Worm (Caenorhabditis elegans) whole organism, L3 larva: ENCODE measurements around the gene marc-2.

Experiments used
- R02D3.7 ChIP-seq: fragments of 150-350 bp; optimal IDR thresholded peaks from 2 replicates; lab custom pipeline; 2014; ENCODE audit warnings: missing biosample characterization, missing genetic modification characterization
- ama-1 ChIP-seq: fragments of 150-350 bp; optimal IDR thresholded peaks from 2 replicates; lab custom pipeline; 2018
- ceh-82 ChIP-seq: fragments of 150-350 bp; optimal IDR thresholded peaks from 2 replicates; lab custom pipeline; 2014; ENCODE audit warnings: missing biosample characterization, missing genetic modification characterization
- egl-27 ChIP-seq: sonication (generic microtip); optimal IDR thresholded peaks from 4 replicates; lab custom pipeline; 2017; ENCODE audit warnings: missing biosample characterization, missing genetic modification reagents, missing genetic modification characterization
- elt-3 ChIP-seq, 3 experiments: fragments of 150-350 bp in 1 of 3; sonication (generic microtip) in 2 of 3; optimal IDR thresholded peaks; 2 replicates in 2 of 3; 4 replicates in 1 of 3; lab custom pipeline; 2014 to 2017; ENCODE audit warnings: missing biosample characterization in 3 of 3, missing genetic modification characterization in 3 of 3
- fkh-10 ChIP-seq: sonication (generic microtip); optimal IDR thresholded peaks from 2 replicates; lab custom pipeline; 2017; ENCODE audit warnings: missing biosample characterization, missing genetic modification reagents, missing genetic modification characterization
- jun-1 ChIP-seq: fragments of 150-350 bp; optimal IDR thresholded peaks from 2 replicates; lab custom pipeline; 2014; ENCODE audit warnings: missing biosample characterization, missing genetic modification reagents, missing genetic modification characterization
- nhr-25 ChIP-seq: sonication (generic microtip); optimal IDR thresholded peaks from 2 replicates; lab custom pipeline; 2017; ENCODE audit warnings: missing biosample characterization, missing genetic modification characterization
- nhr-28 ChIP-seq: fragments of 150-350 bp; optimal IDR thresholded peaks from 2 replicates; lab custom pipeline; 2014; ENCODE audit warnings: missing biosample characterization, missing genetic modification characterization
- pha-4 ChIP-seq: fragments of 150-350 bp; optimal IDR thresholded peaks from 2 replicates; lab custom pipeline; 2014; ENCODE audit warnings: missing biosample characterization, missing genetic modification reagents, missing genetic modification characterization
- skn-1 ChIP-seq: fragments of 150-350 bp; optimal IDR thresholded peaks from 2 replicates; lab custom pipeline; 2014; ENCODE audit warnings: missing biosample characterization, missing genetic modification characterization
- snpc-4 ChIP-seq: fragments of 150-350 bp; optimal IDR thresholded peaks from 2 replicates; lab custom pipeline; 2014; ENCODE audit warnings: missing biosample characterization, missing genetic modification characterization
- unc-62 ChIP-seq: fragments of 150-350 bp; sonication (generic microtip); optimal IDR thresholded peaks from 4 replicates; lab custom pipeline; 2014; ENCODE audit warnings: missing biosample characterization, missing genetic modification reagents, missing genetic modification characterization

DNA sequence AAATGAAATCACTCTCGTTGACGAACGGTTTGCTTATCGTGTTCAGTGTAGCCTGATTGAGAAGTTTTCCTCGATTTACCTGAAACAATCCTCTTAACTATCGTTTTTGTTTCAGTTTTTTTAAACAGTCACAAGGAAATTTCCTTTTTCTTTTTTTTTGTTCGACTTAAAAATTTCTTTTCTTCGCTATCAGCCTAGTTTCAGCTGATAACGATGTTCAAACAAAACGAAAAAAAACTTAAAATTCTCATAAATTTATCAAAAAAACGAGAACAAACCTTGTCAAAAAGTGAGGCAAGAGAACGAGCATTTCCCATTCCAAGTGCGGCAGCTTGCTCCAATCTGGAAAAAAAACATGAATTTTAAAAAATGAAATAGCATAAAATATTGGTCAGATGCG is 7.2 kb downstream of the marc-2 start:
- TF ChIP-seq pha-4 (tag; lab: Kevin White, UChicago) (peak; percentile 33), skn-1 (tag; lab: Kevin White, UChicago) (no peak), elt-3 (tag; optimal IDR thresholded peaks at IDR 0.05; lab: Kevin White, UChicago) (no peak), R02D3.7 (tag; lab: Kevin White, UChicago) (no peak), nhr-25 (tag; lab: Kevin White, UChicago) (no peak), nhr-28 (no peak), fkh-10 (no peak), snpc-4 (no peak), ceh-82 (tag; lab: Kevin White, UChicago) (no peak), ama-1 (lab: Kevin White, UChicago) (no peak), egl-27 (tag; lab: Kevin White, UChicago) (no peak), unc-62 (GFP tag; lab: Kevin White, UChicago) (no peak), jun-1 (tag; lab: Kevin White, UChicago) (no peak)
